Worm (Caenorhabditis elegans) whole organism, late embryonic: Measurements from ENCODE around the gene gst-8.

Experiments used
- C08G9.2 ChIP-seq: sonication (generic microtip); optimal IDR thresholded peaks from 2 replicates; lab custom pipeline; 2016; ENCODE audit warnings: mild to moderate bottlenecking, missing genetic modification characterization, moderate library complexity, missing compliant biosample characterization
- C38D4.7 ChIP-seq: fragments of 200-800 bp; sonication (Bioruptor generic); optimal IDR thresholded peaks from 2 replicates; lab custom pipeline; 2018; ENCODE audit warnings: mild to moderate bottlenecking, missing genetic modification characterization, moderate library complexity, missing compliant biosample characterization
- F13H6.1 ChIP-seq: sonication (generic microtip); optimal IDR thresholded peaks from 2 replicates; lab custom pipeline; 2016; ENCODE audit warnings: missing genetic modification characterization, missing compliant biosample characterization
- K02D7.2 ChIP-seq: sonication (generic microtip); optimal IDR thresholded peaks from 2 replicates; lab custom pipeline; 2017; ENCODE audit warnings: mild to moderate bottlenecking, missing genetic modification characterization, missing compliant biosample characterization
- K09A11.1 ChIP-seq: sonication (generic microtip); optimal IDR thresholded peaks from 2 replicates; lab custom pipeline; 2017; ENCODE audit warnings: antibody characterized with exemption, mild to moderate bottlenecking, missing genetic modification characterization, missing compliant biosample characterization; ENCODE audit not compliant: insufficient read depth
- T23F11.4 ChIP-seq: fragments of 200-800 bp; sonication (Bioruptor generic); optimal IDR thresholded peaks from 2 replicates; lab custom pipeline; 2018; ENCODE audit warnings: mild to moderate bottlenecking, missing genetic modification characterization, missing compliant biosample characterization
- Y22D7AL.16 ChIP-seq: sonication (generic microtip); optimal IDR thresholded peaks from 2 replicates; lab custom pipeline; 2016; ENCODE audit warnings: missing genetic modification characterization, missing compliant biosample characterization
- ahr-1 ChIP-seq: sonication (generic microtip); optimal IDR thresholded peaks from 2 replicates; lab custom pipeline; 2016; ENCODE audit warnings: missing genetic modification characterization, missing compliant biosample characterization
- ama-1 ChIP-seq: fragments of 150-350 bp; optimal IDR thresholded peaks from 2 replicates; lab custom pipeline; 2014
- ceh-14 ChIP-seq: sonication (generic microtip); optimal IDR thresholded peaks from 2 replicates; lab custom pipeline; 2016; ENCODE audit warnings: missing genotype, missing genetic modification characterization, missing compliant biosample characterization
- ceh-18 ChIP-seq: sonication (generic microtip); optimal IDR thresholded peaks from 2 replicates; lab custom pipeline; 2016; ENCODE audit warnings: missing genetic modification characterization, missing compliant biosample characterization
- ceh-19 ChIP-seq: fragments of 200-800 bp; sonication (Bioruptor generic); optimal IDR thresholded peaks from 2 replicates; lab custom pipeline; 2018; ENCODE audit warnings: mild to moderate bottlenecking, missing genetic modification characterization, missing compliant biosample characterization
- ceh-2 ChIP-seq: sonication (generic microtip); optimal IDR thresholded peaks from 2 replicates; lab custom pipeline; 2016; ENCODE audit warnings: missing genotype, missing genetic modification characterization, missing compliant biosample characterization
- ceh-24 ChIP-seq: sonication (generic microtip); optimal IDR thresholded peaks from 2 replicates; lab custom pipeline; 2016; ENCODE audit warnings: mild to moderate bottlenecking, missing genetic modification characterization, missing compliant biosample characterization
- ceh-30 ChIP-seq: fragments of 150-350 bp; optimal IDR thresholded peaks from 2 replicates; lab custom pipeline; 2014; ENCODE audit warnings: missing biosample characterization, missing genetic modification characterization
- ceh-31 ChIP-seq: sonication (generic microtip); optimal IDR thresholded peaks from 2 replicates; lab custom pipeline; 2016; ENCODE audit warnings: missing genetic modification characterization, missing compliant biosample characterization
- ceh-34 ChIP-seq: sonication (generic microtip); optimal IDR thresholded peaks from 2 replicates; lab custom pipeline; 2016; ENCODE audit warnings: mild to moderate bottlenecking, missing genetic modification characterization, missing compliant biosample characterization
- ceh-45 ChIP-seq: fragments of 200-800 bp; sonication (Bioruptor generic); IDR thresholded peaks from 2 replicates; pipeline ENCODE4 v1.3.6; 2022; ENCODE audit warnings: missing genetic modification reagents, missing genetic modification characterization, missing compliant biosample characterization
- ceh-48 ChIP-seq: sonication (generic microtip); optimal IDR thresholded peaks from 2 replicates; lab custom pipeline; 2016; ENCODE audit warnings: missing genetic modification characterization, inconsistent platforms, missing compliant biosample characterization
- ceh-6 ChIP-seq: fragments of 200-800 bp; sonication (Bioruptor generic); optimal IDR thresholded peaks from 2 replicates; lab custom pipeline; 2018; ENCODE audit warnings: mild to moderate bottlenecking, missing genetic modification characterization, missing compliant biosample characterization
- ceh-9 ChIP-seq: sonication (generic microtip); optimal IDR thresholded peaks from 2 replicates; lab custom pipeline; 2016; ENCODE audit warnings: mild to moderate bottlenecking, missing genetic modification characterization, inconsistent platforms, missing compliant biosample characterization
- che-1 ChIP-seq: sonication (generic microtip); optimal IDR thresholded peaks from 2 replicates; lab custom pipeline; 2016; ENCODE audit warnings: mild to moderate bottlenecking, missing genetic modification characterization, missing compliant biosample characterization
- dve-1 ChIP-seq: sonication (generic microtip); optimal IDR thresholded peaks from 2 replicates; lab custom pipeline; 2017; ENCODE audit warnings: antibody characterized with exemption, mild to moderate bottlenecking, missing genetic modification characterization, missing compliant biosample characterization
- elt-2 ChIP-seq: sonication (generic microtip); optimal IDR thresholded peaks from 2 replicates; lab custom pipeline; 2016; ENCODE audit warnings: missing genetic modification reagents, missing genetic modification characterization, missing compliant biosample characterization
- elt-4 ChIP-seq: sonication (generic microtip); optimal IDR thresholded peaks from 2 replicates; lab custom pipeline; 2016; ENCODE audit warnings: missing genetic modification characterization, missing compliant biosample characterization
- ets-4 ChIP-seq: sonication (generic microtip); optimal IDR thresholded peaks from 2 replicates; lab custom pipeline; 2016; ENCODE audit warnings: missing genetic modification characterization, missing compliant biosample characterization
- eyg-1 ChIP-seq: sonication (generic microtip); optimal IDR thresholded peaks from 2 replicates; lab custom pipeline; 2016; ENCODE audit warnings: missing genotype, missing genetic modification characterization, missing compliant biosample characterization
- fkh-6 ChIP-seq: sonication (generic microtip); optimal IDR thresholded peaks from 2 replicates; lab custom pipeline; 2016; ENCODE audit warnings: missing genetic modification characterization, missing compliant biosample characterization
- gmeb-2 ChIP-seq: sonication (generic microtip); optimal IDR thresholded peaks from 2 replicates; lab custom pipeline; 2016; ENCODE audit warnings: missing genetic modification characterization, inconsistent platforms, missing compliant biosample characterization
- hlh-15 ChIP-seq: sonication (generic microtip); optimal IDR thresholded peaks from 2 replicates; lab custom pipeline; 2016; ENCODE audit warnings: missing genetic modification characterization, missing compliant biosample characterization
- hlh-30 ChIP-seq: sonication (generic microtip); optimal IDR thresholded peaks from 2 replicates; lab custom pipeline; 2017; ENCODE audit warnings: antibody characterized with exemption, missing genetic modification characterization, missing compliant biosample characterization; ENCODE audit not compliant: insufficient read depth
- hlh-8 ChIP-seq: sonication (generic microtip); optimal IDR thresholded peaks from 2 replicates; lab custom pipeline; 2016; ENCODE audit warnings: missing genotype, missing genetic modification characterization, missing compliant biosample characterization
- lim-6 ChIP-seq: sonication (generic microtip); optimal IDR thresholded peaks from 2 replicates; lab custom pipeline; 2016; ENCODE audit warnings: missing genetic modification characterization, missing compliant biosample characterization
- lin-11 ChIP-seq: fragments of 200-800 bp; sonication (Bioruptor generic); optimal IDR thresholded peaks from 2 replicates; lab custom pipeline; 2018; ENCODE audit warnings: mild to moderate bottlenecking, missing genetic modification characterization, missing compliant biosample characterization
- madf-2 ChIP-seq: sonication (generic microtip); optimal IDR thresholded peaks from 2 replicates; lab custom pipeline; 2017; ENCODE audit warnings: missing genetic modification characterization, missing compliant biosample characterization
- mec-3 ChIP-seq: sonication (generic microtip); optimal IDR thresholded peaks from 2 replicates; lab custom pipeline; 2016; ENCODE audit warnings: borderline replicate concordance, missing genetic modification characterization, missing compliant biosample characterization
- nhr-11 ChIP-seq: fragments of 150-350 bp; optimal IDR thresholded peaks from 2 replicates; lab custom pipeline; 2014; ENCODE audit warnings: missing biosample characterization, missing genetic modification characterization
- npax-4 ChIP-seq: sonication (generic microtip); optimal IDR thresholded peaks from 2 replicates; lab custom pipeline; 2016; ENCODE audit warnings: missing genetic modification characterization, missing compliant biosample characterization
- odd-2 ChIP-seq: sonication (generic microtip); optimal IDR thresholded peaks from 2 replicates; lab custom pipeline; 2017; ENCODE audit warnings: antibody characterized with exemption, mild to moderate bottlenecking, missing genetic modification characterization, missing compliant biosample characterization
- pqm-1 ChIP-seq: sonication (generic microtip); optimal IDR thresholded peaks from 2 replicates; lab custom pipeline; 2016; ENCODE audit warnings: missing genetic modification characterization, missing compliant biosample characterization
- pros-1 ChIP-seq: fragments of 150-350 bp; optimal IDR thresholded peaks from 2 replicates; lab custom pipeline; 2014; ENCODE audit warnings: missing biosample characterization, missing genetic modification reagents, missing genetic modification characterization
- rnt-1 ChIP-seq: sonication (generic microtip); optimal IDR thresholded peaks from 2 replicates; lab custom pipeline; 2016; ENCODE audit warnings: missing genetic modification characterization, missing compliant biosample characterization
- sox-4 ChIP-seq: sonication (generic microtip); optimal IDR thresholded peaks from 2 replicates; lab custom pipeline; 2017; ENCODE audit warnings: mild to moderate bottlenecking, missing genetic modification characterization, inconsistent platforms, missing compliant biosample characterization
- syd-9 ChIP-seq: sonication (generic microtip); optimal IDR thresholded peaks from 2 replicates; lab custom pipeline; 2016; ENCODE audit warnings: mild to moderate bottlenecking, missing genetic modification characterization, moderate library complexity, missing compliant biosample characterization
- tbx-7 ChIP-seq: sonication (generic microtip); optimal IDR thresholded peaks from 2 replicates; lab custom pipeline; 2016; ENCODE audit warnings: missing genotype, missing genetic modification characterization, missing compliant biosample characterization
- ttx-3 ChIP-seq: sonication (generic microtip); optimal IDR thresholded peaks from 2 replicates; lab custom pipeline; 2016; ENCODE audit warnings: missing genetic modification reagents, missing genetic modification characterization, missing compliant biosample characterization
- unc-42 ChIP-seq: sonication (generic microtip); optimal IDR thresholded peaks from 2 replicates; lab custom pipeline; 2016; ENCODE audit warnings: missing genotype, missing genetic modification characterization, missing compliant biosample characterization
- unc-55 ChIP-seq: sonication (generic microtip); optimal IDR thresholded peaks from 2 replicates; lab custom pipeline; 2017; ENCODE audit warnings: missing biosample characterization, missing genetic modification reagents, missing genetic modification characterization
- unc-86 ChIP-seq: sonication (generic microtip); optimal IDR thresholded peaks from 2 replicates; lab custom pipeline; 2016; ENCODE audit warnings: missing genetic modification characterization, missing compliant biosample characterization
- zip-5 ChIP-seq: sonication (generic microtip); optimal IDR thresholded peaks from 2 replicates; lab custom pipeline; 2016; ENCODE audit warnings: missing genetic modification characterization, missing compliant biosample characterization
- ztf-16 ChIP-seq: sonication (generic microtip); optimal IDR thresholded peaks from 2 replicates; lab custom pipeline; 2017; ENCODE audit warnings: missing genetic modification characterization, missing compliant biosample characterization

Gene gst-8

ce11 chrII:4849885-4850284 lies 33.6 kb upstream of the gst-8 start, which contains the start of gene T23B7.3:
T23B7.3 (plus strand) TSS chrII:4850185.
- TF ChIP-seq C38D4.7 (GFP tag; lab: Kevin White, UChicago): no peak
- TF ChIP-seq ztf-16 (tag; lab: Kevin White, UChicago): no peak
- TF ChIP-seq npax-4 (tag; lab: Kevin White, UChicago): no peak
- no peak for TF ChIP-seq ceh-24
- TF ChIP-seq hlh-8: no peak
- no peak for TF ChIP-seq pqm-1 (tag; lab: Kevin White, UChicago)
- no peak for TF ChIP-seq ceh-2 (tag; lab: Kevin White, UChicago)
- no peak for TF ChIP-seq elt-4 (tag; lab: Kevin White, UChicago)
- TF ChIP-seq syd-9 (tag; lab: Kevin White, UChicago): no peak
- TF ChIP-seq ceh-31 (tag; lab: Kevin White, UChicago): no peak
- no peak for TF ChIP-seq C08G9.2 (tag; lab: Kevin White, UChicago)
- no peak for TF ChIP-seq F13H6.1 (tag; lab: Kevin White, UChicago)
- TF ChIP-seq dve-1 (tag; lab: Kevin White, UChicago): no peak
- no peak for TF ChIP-seq sox-4
- TF ChIP-seq unc-86 (tag; lab: Kevin White, UChicago): no peak
- no peak for TF ChIP-seq gmeb-2

- TF ChIP-seq K09A11.1 (tag; lab: Kevin White, UChicago): peak; percentile 28
- no peak for TF ChIP-seq F13H6.1 (tag; lab: Kevin White, UChicago)
- no peak for TF ChIP-seq pros-1
- peak; percentile 30 for TF ChIP-seq ttx-3 (tag; lab: Kevin White, UChicago)
- TF ChIP-seq odd-2 (tag; lab: Kevin White, UChicago): no peak
- TF ChIP-seq Y22D7AL.16: peak; percentile 33
- no peak for TF ChIP-seq tbx-7 (tag; lab: Kevin White, UChicago)
- no peak for TF ChIP-seq ama-1 (lab: Kevin White, UChicago)
- TF ChIP-seq npax-4 (tag; lab: Kevin White, UChicago): peak; percentile 35
- TF ChIP-seq ceh-34 (tag; lab: Kevin White, UChicago): peak; percentile 83
- TF ChIP-seq hlh-15 (tag; lab: Kevin White, UChicago): no peak
- TF ChIP-seq ceh-14 (tag; lab: Kevin White, UChicago): peak; percentile 72
- peak; percentile 57 for TF ChIP-seq lin-11 (tag; lab: Kevin White, UChicago)
- no peak for TF ChIP-seq eyg-1 (tag; lab: Kevin White, UChicago)
- TF ChIP-seq ceh-48 (tag; lab: Kevin White, UChicago): peak; percentile 30
- peak; percentile 73 for TF ChIP-seq ceh-30 (tag; lab: Kevin White, UChicago)
- TF ChIP-seq syd-9 (tag; lab: Kevin White, UChicago): peak; percentile 13
- TF ChIP-seq unc-55 (GFP tag; lab: Kevin White, UChicago): peak; percentile 52
- peak; percentile 38 for TF ChIP-seq rnt-1 (tag; lab: Kevin White, UChicago)
- TF ChIP-seq che-1 (tag; lab: Kevin White, UChicago): peak; percentile 24
- peak; percentile 40 for TF ChIP-seq T23F11.4
- peak; percentile 5 for TF ChIP-seq lim-6 (tag; lab: Kevin White, UChicago)
- peak; percentile 60 for TF ChIP-seq ceh-31 (tag; lab: Kevin White, UChicago)
- peak; percentile 26 for TF ChIP-seq madf-2 (tag; lab: Kevin White, UChicago)
- TF ChIP-seq ceh-2 (tag; lab: Kevin White, UChicago): peak; percentile 29
- TF ChIP-seq ceh-19: no peak
- no peak for TF ChIP-seq zip-5 (tag; lab: Kevin White, UChicago)
- TF ChIP-seq K02D7.2: no peak
- peak; percentile 6 for TF ChIP-seq ets-4 (tag; lab: Kevin White, UChicago)
- TF ChIP-seq ceh-18 (tag; lab: Kevin White, UChicago): peak; percentile 60
- TF ChIP-seq nhr-11 (tag; lab: Kevin White, UChicago): no peak
- no peak for TF ChIP-seq ceh-24
- no peak for TF ChIP-seq ahr-1 (tag; lab: Kevin White, UChicago)
- no peak for TF ChIP-seq ceh-9
- no peak for TF ChIP-seq fkh-6 (tag; lab: Kevin White, UChicago)
- TF ChIP-seq mec-3 (tag; lab: Kevin White, UChicago): no peak
- peak; percentile 68 for TF ChIP-seq unc-86 (tag; lab: Kevin White, UChicago)
- peak; percentile 92 for TF ChIP-seq elt-2 (tag; lab: Kevin White, UChicago)
- TF ChIP-seq hlh-30: peak; percentile 64
- peak; percentile 43 for TF ChIP-seq ceh-6 (GFP tag; lab: Kevin White, UChicago)
- no peak for TF ChIP-seq ceh-45 (GFP tag; lab: Robert Waterston, UW)
- TF ChIP-seq unc-42 (tag; lab: Kevin White, UChicago): peak; percentile 76
These were observed 31.9 kb upstream of the gst-8 start, which contains the start of gene dnj-9 for ce11 chrII:4851594-4852106. dnj-9 (plus strand) TSS chrII:4852056.
